Worm (Caenorhabditis elegans): ENCODE results near the gene ZK512.1.
A peak's percentile ranks its signal among the peaks of the same experiment; 100 is the strongest.

ZK512.1 gene

ce11 chrIII:9083118-9083517 is 31.6 kb upstream of the ZK512.1 start:
- TF ChIP-seq nfya-1 (tag; optimal IDR thresholded peaks at IDR 0.05; ENCODE audit: insufficient read depth) (peak; percentile 15), egl-5 (tag; optimal IDR thresholded peaks at IDR 0.05) (peak; percentile 72), pha-4 (tag; optimal IDR thresholded peaks at IDR 0.05) (no peak)

- TF ChIP-seq unc-62 (GFP tag; optimal IDR thresholded peaks at IDR 0.05) (peak; percentile 51), ceh-28 (tag; optimal IDR thresholded peaks at IDR 0.05) (no peak), mdl-1 (tag; optimal IDR thresholded peaks at IDR 0.05) (no peak), aly-2 (tag; optimal IDR thresholded peaks at IDR 0.05) (no peak), ztf-11 (tag; optimal IDR thresholded peaks at IDR 0.05) (no peak), nhr-43 (tag; optimal IDR thresholded peaks at IDR 0.05; ENCODE audit: poor library complexity, severe bottlenecking) (no peak), R02D3.7 (tag; optimal IDR thresholded peaks at IDR 0.05) (no peak), nhr-11 (tag; optimal IDR thresholded peaks at IDR 0.05) (no peak), hmg-11 (tag; optimal IDR thresholded peaks at IDR 0.05) (no peak), nhr-28 (tag; optimal IDR thresholded peaks at IDR 0.05) (no peak), nfya-1 (tag; optimal IDR thresholded peaks at IDR 0.05; ENCODE audit: insufficient read depth) (peak; percentile 48), ztf-4 (tag; optimal IDR thresholded peaks at IDR 0.05) (no peak), fkh-10 (GFP tag; optimal IDR thresholded peaks at IDR 0.05) (no peak), egl-5 (tag; optimal IDR thresholded peaks at IDR 0.05) (peak; percentile 53), elt-1 (tag; optimal IDR thresholded peaks at IDR 0.05) (peak; percentile 15), daf-12 (tag; optimal IDR thresholded peaks at IDR 0.05) (no peak), snpc-4 (tag; optimal IDR thresholded peaks at IDR 0.05) (no peak), mml-1 (tag; optimal IDR thresholded peaks at IDR 0.05) (no peak), pha-4 (tag; optimal IDR thresholded peaks at IDR 0.05) (no peak), lin-39 (tag; optimal IDR thresholded peaks at IDR 0.05) (peak; percentile 94)
Measured at ce11 chrIII:9084329-9084728, 30.4 kb upstream of the ZK512.1 start.

ce11 chrIII:9089325-9089823 is 25.4 kb upstream of the ZK512.1 start, which contains the start of the genes mccc-2 and mrpl-44:
mccc-2 (minus strand) TSS chrIII:9089375.
mrpl-44 (minus strand) TSS chrIII:9089375.
- TF ChIP-seq fkh-10 (GFP tag; optimal IDR thresholded peaks at IDR 0.05) (no peak), ceh-28 (tag; optimal IDR thresholded peaks at IDR 0.05) (no peak), eor-1 (tag; optimal IDR thresholded peaks at IDR 0.05) (no peak), lin-15B (tag; optimal IDR thresholded peaks at IDR 0.05) (peak; percentile 45), lsy-12 (tag; optimal IDR thresholded peaks at IDR 0.05) (no peak), unc-62 (GFP tag; optimal IDR thresholded peaks at IDR 0.05) (no peak), fos-1 (tag; optimal IDR thresholded peaks at IDR 0.05) (no peak), nhr-67 (tag; optimal IDR thresholded peaks at IDR 0.05) (no peak)

- TF ChIP-seq egl-5 (tag; optimal IDR thresholded peaks at IDR 0.05) (peak; percentile 68), nhr-77 (tag; optimal IDR thresholded peaks at IDR 0.05) (no peak), mml-1 (tag; optimal IDR thresholded peaks at IDR 0.05) (no peak)
Measured at ce11 chrIII:9091392-9092291, 23.1 kb upstream of the ZK512.1 start, which contains the start of gene glp-1. glp-1 (plus strand) TSS chrIII:9092241.

DNA sequence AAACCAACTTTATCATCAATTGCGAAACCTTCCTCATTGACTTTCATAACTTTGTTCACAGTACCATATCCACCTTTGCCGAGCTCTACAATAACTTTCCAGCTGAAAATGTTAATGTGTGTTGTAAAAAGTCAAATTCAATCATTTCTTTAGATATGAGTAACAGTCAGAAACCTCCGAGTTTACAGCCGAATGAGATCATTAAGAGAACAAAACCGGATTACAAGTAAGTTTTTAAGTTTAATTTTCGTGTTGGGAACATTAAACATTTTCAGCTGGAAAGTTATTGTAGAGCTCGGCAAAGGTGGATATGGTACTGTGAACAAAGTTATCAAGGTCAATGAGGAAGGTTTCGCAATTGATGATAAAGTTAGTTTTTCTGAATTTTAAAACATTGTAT is 13.5 kb upstream of the ZK512.1 start, which contains the start of gene ZK507.1:
ZK507.1 (minus strand) TSS at position 101 of the 400 bp plus-strand sequence.
- no peak for TF ChIP-seq egl-5 (tag; optimal IDR thresholded peaks at IDR 0.05)
- TF ChIP-seq skn-1 (tag; optimal IDR thresholded peaks at IDR 0.05) = no peak
- no peak for TF ChIP-seq nhr-43 (tag; optimal IDR thresholded peaks at IDR 0.05; ENCODE audit: poor library complexity, severe bottlenecking)
- TF ChIP-seq nhr-23 (tag; optimal IDR thresholded peaks at IDR 0.05) = no peak
- no peak for TF ChIP-seq lin-15B (tag; optimal IDR thresholded peaks at IDR 0.05)
- no peak for TF ChIP-seq unc-39 (tag; optimal IDR thresholded peaks at IDR 0.05)
- TF ChIP-seq lsy-12 (tag; optimal IDR thresholded peaks at IDR 0.05) = no peak
- no peak for TF ChIP-seq pqm-1 (tag; optimal IDR thresholded peaks at IDR 0.05)
- TF ChIP-seq nhr-11 (tag; optimal IDR thresholded peaks at IDR 0.05) = no peak
- TF ChIP-seq fkh-2 (tag; optimal IDR thresholded peaks at IDR 0.05) = no peak

Data from whole organism, L3 larva.